Fruit fly (Drosophila melanogaster) whole organism, wandering third instar larva: ENCODE measurements around the gene CG42699.

ENCODE experiments used
- CrebA ChIP-seq: fragments of 200-800 bp; sonication (Bioruptor generic); optimal IDR thresholded peaks from 2 replicates; lab custom pipeline; 2016; ENCODE audit warnings: missing biosample characterization, mild to moderate bottlenecking, missing genetic modification characterization, borderline replicate concordance
- Dfd ChIP-seq: fragments of >200 bp; optimal IDR thresholded peaks from 2 replicates; lab custom pipeline; 2017; ENCODE audit warnings: missing biosample characterization, missing genetic modification characterization
- Dif ChIP-seq: fragments of 200-275, 200-300 bp; sonication (Bioruptor generic); optimal IDR thresholded peaks from 2 replicates; lab custom pipeline; 2018; ENCODE audit warnings: missing biosample characterization, missing genetic modification characterization; ENCODE audit not compliant: partially characterized antibody
- GATAd ChIP-seq: sonication (Bioruptor generic); optimal IDR thresholded peaks from 2 replicates; lab custom pipeline; 2016; ENCODE audit warnings: missing biosample characterization, missing genetic modification characterization
- Mio ChIP-seq: sonication (Bioruptor generic); optimal IDR thresholded peaks from 2 replicates; lab custom pipeline; 2016; ENCODE audit warnings: missing biosample characterization, missing genetic modification characterization
- Myc ChIP-seq: fragments of >200 bp; optimal IDR thresholded peaks from 2 replicates; lab custom pipeline; 2017
- Sp1 ChIP-seq: fragments of 200-800 bp; sonication (Bioruptor generic); optimal IDR thresholded peaks from 3 replicates; lab custom pipeline; 2019; ENCODE audit warnings: missing biosample characterization, mild to moderate bottlenecking, missing genetic modification characterization, moderate library complexity
- br ChIP-seq: fragments of 200-800 bp; sonication (Bioruptor generic); optimal IDR thresholded peaks from 2 replicates; lab custom pipeline; 2016; ENCODE audit warnings: missing biosample characterization, missing genetic modification characterization
- fru ChIP-seq: fragments of 200-800 bp; sonication (Bioruptor generic); optimal IDR thresholded peaks from 3 replicates; lab custom pipeline; 2016; ENCODE audit warnings: missing biosample characterization, mild to moderate bottlenecking, missing genetic modification characterization
- h ChIP-seq: fragments of 200-800 bp; sonication (Bioruptor generic); optimal IDR thresholded peaks from 3 replicates; lab custom pipeline; 2016; ENCODE audit warnings: missing biosample characterization, mild to moderate bottlenecking, missing genetic modification characterization
- pan ChIP-seq: fragments of >200 bp; optimal IDR thresholded peaks from 2 replicates; lab custom pipeline; 2017
- psq ChIP-seq: fragments of 200-800 bp; sonication (Bioruptor generic); optimal IDR thresholded peaks from 3 replicates; lab custom pipeline; 2017; ENCODE audit warnings: missing biosample characterization, mild to moderate bottlenecking, missing genetic modification characterization, moderate library complexity

dm6 chrX:5754837-5755828 lies 9.2 kb upstream of the CG42699 start, which contains the start of the genes lin-52 and CG15771:
- TF ChIP-seq Sp1: peak; percentile 97
- TF ChIP-seq Mio (GFP tag; lab: Kevin White, UChicago): peak; percentile 31
- peak; percentile 96 for TF ChIP-seq psq (GFP tag; lab: Kevin White, UChicago)
- TF ChIP-seq GATAd: peak; percentile 58
- TF ChIP-seq pan (lab: Kevin White, UChicago): no peak
- TF ChIP-seq h (GFP tag; lab: Kevin White, UChicago): peak; percentile 99
- no peak for TF ChIP-seq CrebA (GFP tag; lab: Kevin White, UChicago)
- peak; percentile 80 for TF ChIP-seq Dif
- TF ChIP-seq Dfd: no peak
- TF ChIP-seq br (GFP tag; lab: Kevin White, UChicago): peak; percentile 91
- TF ChIP-seq Myc: peak; percentile 48
- peak; percentile 99 for TF ChIP-seq fru (GFP tag; lab: Kevin White, UChicago)
